Worm (Caenorhabditis elegans) whole organism, mixed stage, embryonic: ENCODE measurements around the gene nep-22.

ENCODE experiments used
- elt-3 ChIP-seq: fragments of 150-350 bp; optimal IDR thresholded peaks from 2 replicates; lab custom pipeline; 2014; ENCODE audit warnings: missing biosample characterization, missing genetic modification characterization
- nhr-237 ChIP-seq: fragments of 150-350 bp; optimal IDR thresholded peaks from 2 replicates; lab custom pipeline; 2014; ENCODE audit warnings: missing biosample characterization, missing genetic modification characterization

- TF ChIP-seq elt-3 (tag; lab: Kevin White, UChicago) (no peak), nhr-237 (tag; lab: Kevin White, UChicago) (no peak)
Measured at ce11 chrX:9010418-9010817, 23.9 kb upstream of the nep-22 start, which contains the start of gene C24A3.9.
